Fruit fly (Drosophila melanogaster): ENCODE data around the gene Ulp1.

Ulp1 gene

dm6 chrX:19152570-19153287, 55.3 kb downstream of the Ulp1 start (continued):
- no peak for TF ChIP-seq CG7987 (GFP tag; optimal IDR thresholded peaks at IDR 0.05)
- TF ChIP-seq CG6272 (GFP tag; IDR thresholded peaks at IDR 0.05): no peak
- 0 out of 2 replicates have a peak, but pooled peaks have one; percentile 14 for TF ChIP-seq danr (GFP tag; IDR thresholded peaks at IDR 0.05)
- peak; percentile 54 for TF ChIP-seq CG17385 (GFP tag; optimal IDR thresholded peaks at IDR 0.05)
- TF ChIP-seq CG16815 (GFP tag; optimal IDR thresholded peaks at IDR 0.05): peak; percentile 43
- TF ChIP-seq Max (GFP tag; optimal IDR thresholded peaks at IDR 0.05): peak; percentile 55
- TF ChIP-seq CG6254 (GFP tag; optimal IDR thresholded peaks at IDR 0.05): peak; percentile 22
- TF ChIP-seq CG32767 (GFP tag; IDR thresholded peaks at IDR 0.05): no peak
- no peak for TF ChIP-seq abd-A (tag; optimal IDR thresholded peaks at IDR 0.05)
- peak; percentile 57 for TF ChIP-seq CG4820 (GFP tag; optimal IDR thresholded peaks at IDR 0.05)
- no peak for TF ChIP-seq ab (GFP tag; optimal IDR thresholded peaks at IDR 0.05)
- TF ChIP-seq knrl (GFP tag; IDR thresholded peaks at IDR 0.05; ENCODE audit: partially characterized antibody): no peak
- no peak for TF ChIP-seq klu (GFP tag; IDR thresholded peaks at IDR 0.05)
- TF ChIP-seq sqz (GFP tag; optimal IDR thresholded peaks at IDR 0.05): peak; percentile 15
- TF ChIP-seq trh (GFP tag; optimal IDR thresholded peaks at IDR 0.05): no peak
- TF ChIP-seq CG4617 (GFP tag; optimal IDR thresholded peaks at IDR 0.05; ENCODE audit: borderline replicate concordance): no peak
- TF ChIP-seq ci (GFP tag; IDR thresholded peaks at IDR 0.05): 0 out of 3 replicates have a peak, but pooled peaks have one; percentile 14
- TF ChIP-seq CG14014 (GFP tag; IDR thresholded peaks at IDR 0.05): no peak
- 0 out of 2 replicates have a peak, but pooled peaks have one; percentile 28 for TF ChIP-seq CG17328 (GFP tag; IDR thresholded peaks at IDR 0.05)
- TF ChIP-seq zen (tag; optimal IDR thresholded peaks at IDR 0.05): peak; percentile 62
- TF ChIP-seq Asciz (GFP tag; optimal IDR thresholded peaks at IDR 0.05): peak; percentile 45
- no peak for TF ChIP-seq lov (optimal IDR thresholded peaks at IDR 0.05)
- TF ChIP-seq lov (GFP tag; IDR thresholded peaks at IDR 0.05): no peak
- peak; percentile 55 for TF ChIP-seq CG1233 (GFP tag; optimal IDR thresholded peaks at IDR 0.05)
- peak; percentile 22 for TF ChIP-seq CG5245 (GFP tag; optimal IDR thresholded peaks at IDR 0.05)
- TF ChIP-seq tap (tag; optimal IDR thresholded peaks at IDR 0.05): no peak
- no peak for TF ChIP-seq bowl (GFP tag; IDR thresholded peaks at IDR 0.05)
- TF ChIP-seq CG10267 (tag; optimal IDR thresholded peaks at IDR 0.05): peak; percentile 52
- TF ChIP-seq BtbVII (GFP tag; optimal IDR thresholded peaks at IDR 0.05): no peak
- no peak for TF ChIP-seq insv (GFP tag; optimal IDR thresholded peaks at IDR 0.05)
- TF ChIP-seq slbo (GFP tag; IDR thresholded peaks at IDR 0.05): peak; percentile 47
- TF ChIP-seq sr (GFP tag; IDR thresholded peaks at IDR 0.05): no peak
- peak; percentile 83 for TF ChIP-seq CG11504 (tag; optimal IDR thresholded peaks at IDR 0.05)
- no peak for TF ChIP-seq br (optimal IDR thresholded peaks at IDR 0.05)
- TF ChIP-seq ewg (GFP tag; optimal IDR thresholded peaks at IDR 0.05): peak; percentile 54
- no peak for TF ChIP-seq pfk (GFP tag; optimal IDR thresholded peaks at IDR 0.05)
- TF ChIP-seq TFAM (GFP tag; optimal IDR thresholded peaks at IDR 0.05): no peak
- peak; percentile 73 for TF ChIP-seq dmrt11E (tag; optimal IDR thresholded peaks at IDR 0.05)
- TF ChIP-seq cato (GFP tag; optimal IDR thresholded peaks at IDR 0.05; ENCODE audit: borderline replicate concordance): no peak
- no peak for TF ChIP-seq Deaf1 (tag; optimal IDR thresholded peaks at IDR 0.05)
- TF ChIP-seq C15 (GFP tag; IDR thresholded peaks at IDR 0.05): no peak
- TF ChIP-seq CG9727 (GFP tag; optimal IDR thresholded peaks at IDR 0.05): peak; percentile 73
- peak; percentile 70 for TF ChIP-seq tio (GFP tag; optimal IDR thresholded peaks at IDR 0.05)
- no peak for TF ChIP-seq CG3065 (GFP tag; optimal IDR thresholded peaks at IDR 0.05)
- peak; percentile 59 for TF ChIP-seq CG6689 (GFP tag; IDR thresholded peaks at IDR 0.05)
- TF ChIP-seq CG15479 (GFP tag; optimal IDR thresholded peaks at IDR 0.05): no peak
- peak; percentile 25 for TF ChIP-seq CG18619 (GFP tag; optimal IDR thresholded peaks at IDR 0.05)
- peak; percentile 49; the same call in 2 of the 3 replicates for TF ChIP-seq tgo (GFP tag; IDR thresholded peaks at IDR 0.05)
- peak; percentile 57 for TF ChIP-seq tin (GFP tag; optimal IDR thresholded peaks at IDR 0.05)
- TF ChIP-seq Abd-B (GFP tag; optimal IDR thresholded peaks at IDR 0.05): peak; percentile 28

All from whole organism, embryonic.